Fruit fly (Drosophila melanogaster): ENCODE measurements around the gene aurB.

The aurB gene

DNA sequence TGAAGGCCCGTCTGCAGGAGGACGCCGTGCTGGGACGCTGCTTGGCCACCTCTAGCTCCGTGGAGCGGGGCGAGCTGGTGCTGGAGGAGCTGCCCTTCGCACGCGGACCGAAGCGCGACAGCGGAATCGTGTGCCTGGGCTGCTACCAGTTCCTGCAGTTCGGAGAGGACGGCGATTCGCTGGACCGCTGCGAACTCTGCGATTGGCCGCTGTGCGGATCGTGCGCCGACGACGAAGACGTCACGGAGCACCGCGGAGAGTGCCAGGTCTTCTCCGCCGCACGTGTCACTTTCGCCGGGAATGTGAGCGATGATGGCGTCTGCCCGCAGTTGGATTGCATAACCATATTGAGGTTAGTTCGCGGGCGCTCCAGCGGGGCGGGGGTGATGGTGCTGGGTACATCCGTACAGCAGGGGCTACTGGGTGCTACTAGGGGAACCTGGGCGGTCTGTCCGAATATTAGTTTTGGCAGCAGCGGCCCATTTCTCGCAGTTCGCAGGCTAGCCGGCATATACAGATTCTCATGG is 6.5 kb downstream of the aurB start:
- TF ChIP-seq Crg-1 (GFP tag; optimal IDR thresholded peaks at IDR 0.05) (no peak), toe (GFP tag; optimal IDR thresholded peaks at IDR 0.05) (no peak), Mnt (GFP tag; optimal IDR thresholded peaks at IDR 0.05) (no peak), bab1 (GFP tag; optimal IDR thresholded peaks at IDR 0.05) (no peak), cnc (optimal IDR thresholded peaks at IDR 0.05) (no peak), CG12768 (GFP tag; optimal IDR thresholded peaks at IDR 0.05) (peak; percentile 36), CG33017 (tag; optimal IDR thresholded peaks at IDR 0.05) (no peak)

DNA sequence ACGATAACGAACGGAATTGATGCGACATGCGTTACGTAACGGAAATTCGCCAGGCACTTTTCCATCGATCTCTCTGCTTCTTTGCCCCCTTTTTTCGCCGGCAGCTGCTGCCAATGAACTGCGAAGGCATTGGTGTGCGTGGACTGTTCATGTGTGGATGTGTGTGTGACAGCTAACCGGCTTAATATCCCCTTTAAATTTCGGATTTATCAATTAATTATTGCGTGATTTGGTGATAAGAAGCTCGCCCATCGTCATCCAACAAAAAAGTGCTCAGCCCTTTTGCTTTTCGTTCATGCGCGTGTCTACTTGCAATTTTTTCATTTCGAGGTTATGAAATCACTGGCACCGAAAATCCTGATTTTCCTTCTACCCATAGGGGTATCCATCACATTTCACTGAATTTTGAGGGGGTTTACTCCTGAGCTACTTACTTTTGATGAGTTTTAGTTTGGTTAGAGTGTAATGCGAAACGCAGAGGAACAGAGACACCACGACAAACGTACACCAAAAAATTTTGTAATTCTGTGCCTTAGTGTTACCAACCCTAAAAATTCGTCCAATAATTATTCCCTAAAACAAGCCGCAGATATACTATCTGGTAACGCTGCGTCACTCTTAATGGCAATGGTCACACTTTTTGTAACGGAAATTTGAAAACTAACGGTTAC is 7.4 kb downstream of the aurB start, which contains the start of gene porin:
porin (minus strand) TSS at position 529 of the 671 bp plus-strand sequence.
- TF ChIP-seq kay (GFP tag; ENCODE audit: borderline replicate concordance) (no peak), tj (GFP tag; optimal IDR thresholded peaks at IDR 0.05) (peak; percentile 22), Crg-1 (GFP tag; optimal IDR thresholded peaks at IDR 0.05) (peak; percentile 3), bab1 (GFP tag; optimal IDR thresholded peaks at IDR 0.05) (peak; percentile 19), CG12768 (GFP tag; optimal IDR thresholded peaks at IDR 0.05) (no peak), pad (GFP tag; optimal IDR thresholded peaks at IDR 0.05) (no peak), ovo (GFP tag; optimal IDR thresholded peaks at IDR 0.05) (peak; percentile 72), Mnt (GFP tag; optimal IDR thresholded peaks at IDR 0.05) (peak; percentile 80), CG14711 (tag; optimal IDR thresholded peaks at IDR 0.05) (peak; percentile 35), cic (GFP tag; optimal IDR thresholded peaks at IDR 0.05) (peak; percentile 31), toe (GFP tag; optimal IDR thresholded peaks at IDR 0.05) (peak; percentile 7), CG11617 (GFP tag; optimal IDR thresholded peaks at IDR 0.05) (no peak), CG7045 (GFP tag; optimal IDR thresholded peaks at IDR 0.05) (no peak), CG5204 (GFP tag; optimal IDR thresholded peaks at IDR 0.05) (no peak)

DNA sequence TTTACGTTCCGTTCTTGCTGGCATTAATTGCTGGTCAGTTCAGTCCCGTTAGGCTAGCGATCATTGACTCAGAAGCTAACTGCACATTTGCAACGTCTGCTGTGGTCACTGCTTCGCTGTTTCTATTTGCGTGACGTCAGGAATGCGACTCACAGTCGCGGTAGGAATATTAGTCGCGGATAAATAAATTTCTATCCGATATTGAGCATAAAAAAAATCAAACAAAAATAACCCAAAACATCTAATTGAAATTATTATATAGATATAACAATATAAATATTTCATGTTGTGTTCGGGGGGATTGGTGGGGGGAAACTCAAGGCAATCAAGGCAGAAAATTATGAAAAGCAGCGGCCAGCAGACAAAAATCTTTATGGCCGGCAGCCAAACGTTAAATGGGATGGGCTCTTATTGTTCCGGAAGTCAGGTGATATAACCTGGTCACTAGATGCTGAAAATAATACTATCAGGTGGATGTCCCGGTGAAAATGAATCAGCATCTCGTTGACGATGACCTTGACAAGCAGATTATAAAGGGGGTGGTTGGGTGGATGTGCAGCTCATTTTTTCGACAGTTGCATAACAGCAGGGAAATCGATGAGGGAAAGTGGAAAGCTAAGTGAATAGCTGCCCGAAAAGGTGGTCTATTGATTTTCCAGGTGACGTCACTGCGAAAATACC is 8.2 kb downstream of the aurB start, which contains the start of gene SmydA-3:
SmydA-3 (plus strand) TSS at position 631 of the 681 bp plus-strand sequence.
- TF ChIP-seq bab1 (GFP tag; optimal IDR thresholded peaks at IDR 0.05) = no peak
- peak; percentile 51 for TF ChIP-seq CG11617 (GFP tag; optimal IDR thresholded peaks at IDR 0.05)
- TF ChIP-seq CG12768 (GFP tag; optimal IDR thresholded peaks at IDR 0.05) = peak; percentile 15
- TF ChIP-seq toe (GFP tag; optimal IDR thresholded peaks at IDR 0.05) = no peak
- peak; percentile 42 for TF ChIP-seq CG33017 (tag; optimal IDR thresholded peaks at IDR 0.05)
- peak; percentile 67 for TF ChIP-seq CG7045 (GFP tag; optimal IDR thresholded peaks at IDR 0.05)
- no peak for TF ChIP-seq CG1620 (GFP tag; optimal IDR thresholded peaks at IDR 0.05)
- TF ChIP-seq Mnt (GFP tag; optimal IDR thresholded peaks at IDR 0.05) = no peak
- TF ChIP-seq ovo (GFP tag; optimal IDR thresholded peaks at IDR 0.05) = peak; percentile 87
- TF ChIP-seq kay (GFP tag; ENCODE audit: borderline replicate concordance) = peak; percentile 79
- no peak for TF ChIP-seq Hr96 (GFP tag; optimal IDR thresholded peaks at IDR 0.05)
- no peak for TF ChIP-seq Clk (GFP tag; optimal IDR thresholded peaks at IDR 0.05)
- TF ChIP-seq tj (GFP tag; optimal IDR thresholded peaks at IDR 0.05) = peak; percentile 39
- peak; percentile 26 for TF ChIP-seq CG14711 (tag; optimal IDR thresholded peaks at IDR 0.05)
- no peak for TF ChIP-seq CG5204 (GFP tag; optimal IDR thresholded peaks at IDR 0.05)
- peak; percentile 43 for TF ChIP-seq CG7101 (tag; optimal IDR thresholded peaks at IDR 0.05)
- TF ChIP-seq Crg-1 (GFP tag; optimal IDR thresholded peaks at IDR 0.05) = peak; percentile 24
- no peak for TF ChIP-seq pad (GFP tag; optimal IDR thresholded peaks at IDR 0.05)
- TF ChIP-seq cic (GFP tag; optimal IDR thresholded peaks at IDR 0.05) = no peak
- TF ChIP-seq cnc (optimal IDR thresholded peaks at IDR 0.05) = no peak

DNA sequence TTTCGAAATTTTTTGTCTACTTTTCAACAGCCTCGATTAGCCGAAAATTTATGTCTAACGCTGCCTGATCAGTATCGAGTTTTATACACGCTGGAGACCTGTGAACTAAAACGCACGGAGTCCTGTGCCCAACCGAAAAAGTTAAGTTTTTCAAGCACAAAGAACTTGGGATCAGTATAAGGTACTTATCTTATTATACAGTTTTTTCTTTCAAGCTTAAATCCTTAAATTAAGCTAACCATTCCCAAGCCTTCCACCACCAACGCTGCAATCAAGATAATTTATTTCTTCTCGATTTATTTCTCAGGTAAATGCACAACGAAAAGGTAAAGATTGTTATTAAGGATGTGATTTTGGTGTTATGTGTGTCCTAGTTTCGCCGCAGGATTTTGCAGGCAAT is 10.9 kb downstream of the aurB start, which contains the start of gene Porin2:
Porin2 (minus strand) TSS at position 101 of the 400 bp plus-strand sequence.
- no peak for TF ChIP-seq Clk (GFP tag; optimal IDR thresholded peaks at IDR 0.05)
- TF ChIP-seq kay (GFP tag; ENCODE audit: borderline replicate concordance) = peak; percentile 12

DNA sequence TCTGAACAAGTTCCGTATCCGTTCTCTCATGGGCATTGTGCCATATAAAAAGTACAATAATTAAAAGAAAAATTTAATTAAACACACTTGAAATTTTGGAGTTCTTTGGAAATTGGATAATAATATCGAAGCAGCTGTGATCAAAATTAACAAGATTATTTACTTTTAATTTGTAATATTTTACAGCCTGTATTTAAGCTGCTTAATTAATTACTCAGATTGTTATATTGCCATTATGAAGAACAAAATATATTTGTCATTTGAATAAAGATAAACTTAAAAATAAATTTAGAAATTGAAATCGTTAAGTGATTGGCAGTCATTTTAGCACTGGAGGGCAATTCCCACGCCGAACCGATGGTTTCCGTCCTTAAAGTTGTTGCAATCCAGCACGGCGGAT is 12.3 kb downstream of the aurB start, which contains the start of the genes CG17139 and CG17140:
CG17139 (minus strand) TSS at position 101 of the 400 bp plus-strand sequence.
CG17140 (minus strand) TSS at position 101 of the 400 bp plus-strand sequence.
- TF ChIP-seq kay (GFP tag; ENCODE audit: borderline replicate concordance) (no peak), toe (GFP tag; optimal IDR thresholded peaks at IDR 0.05) (no peak), CG12768 (GFP tag; optimal IDR thresholded peaks at IDR 0.05) (no peak), Hr96 (GFP tag; optimal IDR thresholded peaks at IDR 0.05) (no peak), CG7045 (GFP tag; optimal IDR thresholded peaks at IDR 0.05) (no peak), CG33017 (tag; optimal IDR thresholded peaks at IDR 0.05) (no peak), Mnt (GFP tag; optimal IDR thresholded peaks at IDR 0.05) (no peak)

DNA sequence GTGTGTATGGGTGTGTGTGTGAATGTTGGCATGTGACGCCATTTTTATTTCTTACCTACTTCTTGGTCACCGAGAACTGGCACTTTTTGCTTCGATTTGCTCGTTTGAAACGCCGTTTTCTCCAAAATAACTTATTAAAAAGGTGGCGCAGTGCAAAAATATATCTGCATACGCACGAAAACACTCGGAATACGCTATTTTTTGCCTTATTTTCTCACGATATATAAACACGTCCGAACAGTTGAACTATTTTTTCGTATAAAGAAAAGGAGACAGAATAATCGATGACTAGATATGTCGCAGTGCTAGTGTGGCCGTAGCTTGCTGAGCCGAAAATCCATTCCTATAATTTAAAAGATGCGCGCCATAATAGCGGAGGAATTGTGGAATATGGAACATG is 15.6 kb downstream of the aurB start, which contains the start of gene CG6700:
CG6700 (minus strand) TSS at position 272 of the 400 bp plus-strand sequence.
- TF ChIP-seq tj (GFP tag; optimal IDR thresholded peaks at IDR 0.05) (peak; percentile 31), CG14711 (tag; optimal IDR thresholded peaks at IDR 0.05) (peak; percentile 10), pad (GFP tag; optimal IDR thresholded peaks at IDR 0.05) (no peak), bab1 (GFP tag; optimal IDR thresholded peaks at IDR 0.05) (peak; percentile 65), kay (GFP tag; ENCODE audit: borderline replicate concordance) (peak; percentile 94), CG7101 (tag; optimal IDR thresholded peaks at IDR 0.05) (no peak), Mnt (GFP tag; optimal IDR thresholded peaks at IDR 0.05) (peak; percentile 82)

Data from whole organism, adult.